Worm (Caenorhabditis elegans) whole organism, young adult: ENCODE results near the gene nhr-178.

Source experiments
- B0261.1 ChIP-seq: sonication (generic microtip); optimal IDR thresholded peaks from 2 replicates; lab custom pipeline; 2016; ENCODE audit warnings: mild to moderate bottlenecking, missing genetic modification characterization, moderate library complexity, missing compliant biosample characterization
- B0336.3 ChIP-seq: fragments of 200-800 bp; sonication (Bioruptor generic); IDR thresholded peaks from 2 replicates; pipeline ENCODE4 v1.3.6; 2022; ENCODE audit warnings: missing genetic modification characterization, missing compliant biosample characterization
- F33H1.4 ChIP-seq: fragments of 200-800 bp; sonication (Bioruptor generic); IDR thresholded peaks from 2 replicates; pipeline ENCODE4 v1.3.6; 2022; ENCODE audit warnings: missing genetic modification reagents, missing genetic modification characterization, missing compliant biosample characterization
- F49E8.2 ChIP-seq: sonication (generic microtip); optimal IDR thresholded peaks from 3 replicates; lab custom pipeline; 2017; ENCODE audit warnings: missing genetic modification characterization, mild to moderate bottlenecking, missing compliant biosample characterization, antibody characterized with exemption, moderate library complexity; ENCODE audit not compliant: insufficient read depth
- F55B11.4 ChIP-seq: sonication (generic microtip); optimal IDR thresholded peaks from 2 replicates; lab custom pipeline; 2016; ENCODE audit warnings: missing compliant biosample characterization, missing genetic modification characterization, borderline replicate concordance; ENCODE audit not compliant: insufficient read depth
- Y53F4B.3 ChIP-seq: fragments of 200-800 bp; sonication (Bioruptor generic); IDR thresholded peaks from 2 replicates; pipeline ENCODE4 v1.3.6; 2022; ENCODE audit warnings: missing genetic modification reagents, missing genetic modification characterization, missing compliant biosample characterization
- Y53G8AR.9 ChIP-seq: fragments of 200-800 bp; sonication (Bioruptor generic); conservative IDR thresholded peaks from 2 replicates; pipeline ENCODE4 v1.3.6; 2022; ENCODE audit warnings: missing genetic modification reagents, missing genetic modification characterization, missing compliant biosample characterization
- akir-1 ChIP-seq: fragments of 200-800 bp; sonication (Bioruptor generic); optimal IDR thresholded peaks from 2 replicates; lab custom pipeline; 2018; ENCODE audit warnings: mild to moderate bottlenecking, missing genetic modification characterization, moderate library complexity, missing compliant biosample characterization
- aptf-2 ChIP-seq: fragments of 200-800 bp; sonication (Bioruptor generic); conservative IDR thresholded peaks from 2 replicates; pipeline ENCODE4 v1.3.6; 2022; ENCODE audit warnings: missing genetic modification reagents, missing genetic modification characterization, missing compliant biosample characterization
- aptf-3 ChIP-seq: fragments of 200-800 bp; sonication (Bioruptor generic); IDR thresholded peaks from 2 replicates; pipeline ENCODE4 v1.3.6; 2022; ENCODE audit warnings: missing genetic modification characterization, missing compliant biosample characterization
- atf-7 ChIP-seq: sonication (generic microtip); optimal IDR thresholded peaks from 2 replicates; lab custom pipeline; 2017; ENCODE audit warnings: mild to moderate bottlenecking, missing genetic modification characterization, missing compliant biosample characterization
- bed-1 ChIP-seq: fragments of 200-800 bp; sonication (Bioruptor generic); IDR thresholded peaks from 2 replicates; pipeline ENCODE4 v1.3.6; 2022; ENCODE audit warnings: missing genetic modification reagents, missing genetic modification characterization, missing compliant biosample characterization
- ccch-3 ChIP-seq: fragments of 200-800 bp; sonication (Bioruptor generic); optimal IDR thresholded peaks from 2 replicates; lab custom pipeline; 2018; ENCODE audit warnings: mild to moderate bottlenecking, missing genetic modification characterization, missing compliant biosample characterization
- ceh-27 ChIP-seq: fragments of 200-800 bp; sonication (Bioruptor generic); optimal IDR thresholded peaks from 2 replicates; lab custom pipeline; 2018; ENCODE audit warnings: mild to moderate bottlenecking, missing genetic modification characterization, moderate library complexity, missing compliant biosample characterization
- ceh-40 ChIP-seq: fragments of 200-800 bp; sonication (Bioruptor generic); IDR thresholded peaks from 2 replicates; pipeline ENCODE4 v1.3.6; 2022; ENCODE audit warnings: missing genetic modification characterization, missing compliant biosample characterization
- hlh-12 ChIP-seq: sonication (generic microtip); optimal IDR thresholded peaks from 2 replicates; lab custom pipeline; 2016; ENCODE audit warnings: missing genetic modification characterization, missing compliant biosample characterization
- hmg-20 ChIP-seq: fragments of 200-800 bp; sonication (Bioruptor generic); IDR thresholded peaks from 2 replicates; pipeline ENCODE4 v1.3.6; 2022; ENCODE audit warnings: missing genetic modification reagents, missing genetic modification characterization, missing compliant biosample characterization
- hrde-1 ChIP-seq: sonication (generic microtip); optimal IDR thresholded peaks from 2 replicates; lab custom pipeline; 2016; ENCODE audit warnings: missing genetic modification characterization, mild to moderate bottlenecking, missing compliant biosample characterization, moderate library complexity, missing genotype, missing genetic modification reagents, borderline replicate concordance
- lin-26 ChIP-seq: fragments of 200-800 bp; sonication (Bioruptor generic); IDR thresholded peaks from 2 replicates; pipeline ENCODE4 v1.3.6; 2022; ENCODE audit warnings: missing genetic modification reagents, missing genetic modification characterization, missing compliant biosample characterization
- lin-35 ChIP-seq, 3 experiments: fragments of 150-350 bp in 2 of 3; sonication (generic microtip) in 1 of 3; optimal IDR thresholded peaks; 2 replicates each; lab custom pipeline; 2014 to 2018; ENCODE audit warnings: missing biosample characterization in 3 of 3, missing genetic modification characterization in 3 of 3, missing genetic modification reagents in 3 of 3
- lin-40 ChIP-seq: sonication (generic microtip); optimal IDR thresholded peaks from 2 replicates; lab custom pipeline; 2016; ENCODE audit warnings: missing genetic modification characterization, mild to moderate bottlenecking, missing compliant biosample characterization, missing genotype, missing genetic modification reagents
- lin-54 ChIP-seq: fragments of 200-800 bp; sonication (Bioruptor generic); optimal IDR thresholded peaks from 2 replicates; lab custom pipeline; 2018; ENCODE audit warnings: mild to moderate bottlenecking, missing genetic modification characterization, missing compliant biosample characterization
- lir-1 ChIP-seq: fragments of 200-800 bp; sonication (Bioruptor generic); conservative IDR thresholded peaks from 2 replicates; pipeline ENCODE4 v1.3.6; 2022; ENCODE audit warnings: missing genetic modification reagents, missing genetic modification characterization, missing compliant biosample characterization
- lsy-27 ChIP-seq: sonication (generic microtip); optimal IDR thresholded peaks from 2 replicates; lab custom pipeline; 2017; ENCODE audit warnings: missing genetic modification characterization, mild to moderate bottlenecking, missing compliant biosample characterization, antibody characterized with exemption, missing genotype, borderline replicate concordance; ENCODE audit not compliant: insufficient read depth
- mel-28 ChIP-seq: sonication (generic microtip); optimal IDR thresholded peaks from 2 replicates; lab custom pipeline; 2016; ENCODE audit warnings: borderline replicate concordance, mild to moderate bottlenecking, missing genetic modification characterization, missing compliant biosample characterization
- nhr-27 ChIP-seq: fragments of 200-800 bp; sonication (Bioruptor generic); optimal IDR thresholded peaks from 2 replicates; lab custom pipeline; 2018; ENCODE audit warnings: mild to moderate bottlenecking, missing genetic modification characterization, moderate library complexity, missing compliant biosample characterization
- nhr-90 ChIP-seq: sonication (generic microtip); optimal IDR thresholded peaks from 2 replicates; lab custom pipeline; 2016; ENCODE audit warnings: missing genotype, mild to moderate bottlenecking, missing genetic modification characterization, missing compliant biosample characterization
- pbrm-1 ChIP-seq: fragments of 200-800 bp; sonication (Bioruptor generic); IDR thresholded peaks from 2 replicates; pipeline ENCODE4 v1.3.6; 2022; ENCODE audit warnings: missing genetic modification reagents, missing genetic modification characterization, missing compliant biosample characterization
- snpc-4 ChIP-seq, 5 experiments: fragments of 150-350 bp in 1 of 5; sonication (generic microtip) in 4 of 5; optimal IDR thresholded peaks; 2 replicates each; lab custom pipeline; 2014 to 2018; ENCODE audit warnings: missing genetic modification characterization in 5 of 5, missing biosample characterization in 3 of 5, antibody characterized with exemption in 2 of 5, mild to moderate bottlenecking in 2 of 5, missing compliant biosample characterization in 2 of 5, missing genotype in 2 of 5, moderate library complexity in 2 of 5, missing genetic modification reagents in 1 of 5
- unc-130 ChIP-seq: sonication (generic microtip); optimal IDR thresholded peaks from 2 replicates; lab custom pipeline; 2016; ENCODE audit warnings: missing genetic modification reagents, missing genetic modification characterization, missing compliant biosample characterization
- ztf-28 ChIP-seq: fragments of 200-800 bp; sonication (Bioruptor generic); IDR thresholded peaks from 2 replicates; pipeline ENCODE4 v1.3.6; 2022; ENCODE audit warnings: missing genetic modification reagents, missing genetic modification characterization, missing compliant biosample characterization

Gene nhr-178

DNA sequence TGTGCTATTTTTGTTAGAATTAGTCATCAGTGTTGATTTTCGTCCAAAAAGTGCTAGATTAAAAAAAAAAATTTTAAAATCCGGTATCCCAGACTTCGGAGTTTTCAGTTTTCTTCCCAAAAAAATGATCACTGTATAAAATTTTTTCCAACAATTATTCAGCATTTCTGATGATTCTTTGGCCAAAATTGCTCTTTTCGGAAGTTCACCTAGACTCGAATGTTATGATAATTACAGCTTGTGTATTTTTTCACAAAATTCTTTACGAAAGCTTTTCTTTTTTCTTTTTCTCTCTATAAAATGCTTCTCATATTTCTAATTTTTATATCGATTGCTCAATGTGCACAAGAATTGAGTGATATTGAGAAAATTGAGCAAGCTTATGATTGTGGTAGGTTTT, 24.0 kb upstream of the nhr-178 start, which contains the start of gene irld-17:
irld-17 (plus strand) TSS at position 301 of the 400 bp plus-strand sequence.
- no peak for TF ChIP-seq nhr-90 (tag; lab: Kevin White, UChicago)

DNA sequence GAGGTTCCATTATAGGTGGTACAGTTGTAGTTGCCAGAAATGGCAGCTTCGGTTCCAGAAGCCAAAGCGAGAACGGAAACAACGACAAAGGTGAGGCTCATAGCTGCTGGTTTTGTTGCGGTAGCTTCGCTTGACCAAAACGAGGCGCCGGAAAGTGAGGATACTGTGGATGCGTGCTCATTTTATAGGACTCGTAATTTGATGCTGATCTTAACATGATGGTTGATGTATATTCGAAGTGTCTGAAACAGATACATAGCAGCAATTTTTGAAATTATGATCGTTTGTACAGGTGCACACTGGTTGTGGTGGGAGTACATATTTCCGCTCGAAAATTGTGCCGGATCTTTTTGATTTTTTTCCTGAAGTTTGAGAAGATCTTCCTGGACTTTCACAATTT, 23.4 kb upstream of the nhr-178 start, which contains the start of gene Y46H3D.8:
Y46H3D.8 (minus strand) TSS at position 101 of the 400 bp plus-strand sequence.
- TF ChIP-seq Y53F4B.3 (no peak), mel-28 (tag; lab: Kevin White, UChicago) (no peak), ceh-40 (GFP tag; lab: Robert Waterston, UW) (no peak), B0261.1 (no peak), lsy-27 (tag; lab: Kevin White, UChicago) (no peak), lir-1 (GFP tag; lab: Robert Waterston, UW) (no peak), lin-35 (GFP tag; optimal IDR thresholded peaks at IDR 0.05; lab: Kevin White, UChicago) (no peak), atf-7 (tag; lab: Kevin White, UChicago) (no peak), ceh-27 (GFP tag; lab: Kevin White, UChicago) (no peak), unc-130 (GFP tag; lab: Kevin White, UChicago) (no peak), pbrm-1 (GFP tag; lab: Robert Waterston, UW) (no peak)

DNA sequence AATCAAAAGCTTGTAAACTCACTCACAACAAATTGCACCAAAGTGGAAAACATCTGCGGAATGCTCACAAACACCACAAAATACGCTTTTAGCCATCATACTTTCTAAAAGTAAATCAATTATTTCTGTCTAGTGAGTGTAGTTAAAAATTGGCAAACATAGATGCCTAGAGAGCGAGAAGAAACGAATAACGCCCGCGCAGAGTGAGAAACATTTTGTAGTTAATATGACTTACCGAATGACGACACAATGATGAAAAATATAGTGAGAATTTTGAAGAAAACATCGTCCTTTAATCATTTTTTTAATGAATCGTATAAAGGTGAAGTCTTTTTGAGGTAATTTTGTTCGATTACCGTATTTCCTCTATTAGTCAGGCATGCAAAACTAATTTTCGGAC, 21.6 kb upstream of the nhr-178 start, which contains the start of gene nhr-238:
nhr-238 (minus strand) TSS at position 104 of the 400 bp plus-strand sequence.
- TF ChIP-seq lin-54 (GFP tag; lab: Kevin White, UChicago) (no peak), hlh-12 (tag; lab: Kevin White, UChicago) (no peak), hmg-20 (GFP tag; lab: Robert Waterston, UW) (no peak), ceh-27 (GFP tag; lab: Kevin White, UChicago) (no peak), F33H1.4 (GFP tag; lab: Robert Waterston, UW) (no peak), ztf-28 (no peak), akir-1 (GFP tag; lab: Kevin White, UChicago) (no peak), bed-1 (no peak), F49E8.2 (tag; lab: Kevin White, UChicago) (no peak), snpc-4 (GFP tag; optimal IDR thresholded peaks at IDR 0.05; lab: Kevin White, UChicago) (no peak), snpc-4 (tag; optimal IDR thresholded peaks at IDR 0.05; lab: Kevin White, UChicago) (no peak)

DNA sequence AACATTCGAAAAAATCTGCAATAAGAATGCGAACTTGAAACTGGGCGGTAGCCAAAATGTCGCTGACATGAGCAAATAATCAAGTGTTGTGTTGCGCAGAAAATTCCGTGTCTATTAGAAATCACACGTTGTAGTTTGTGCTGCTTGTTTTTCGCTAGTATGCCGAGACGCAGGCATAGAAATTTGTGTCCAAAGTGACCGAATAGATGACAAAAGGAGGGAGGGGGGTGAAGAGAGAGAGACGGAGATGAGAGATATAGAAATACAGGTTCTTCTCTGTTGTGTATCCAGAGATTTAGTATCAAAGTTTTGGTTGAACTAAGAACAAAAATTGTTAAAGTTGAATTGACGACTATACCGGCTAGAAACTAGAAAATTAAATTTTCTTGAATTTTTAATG, 19.5 kb upstream of the nhr-178 start:
- TF ChIP-seq aptf-2 (GFP tag; lab: Robert Waterston, UW) = no peak
- TF ChIP-seq Y53G8AR.9 = 0 out of 2 replicates have a peak, but pooled peaks have one; percentile 25
- TF ChIP-seq F55B11.4 (tag; lab: Kevin White, UChicago) = no peak
- TF ChIP-seq lin-40 = peak; percentile 22
- TF ChIP-seq lin-26 (GFP tag; lab: Robert Waterston, UW) = peak; percentile 40; the same call in 1 of the 2 replicates

DNA sequence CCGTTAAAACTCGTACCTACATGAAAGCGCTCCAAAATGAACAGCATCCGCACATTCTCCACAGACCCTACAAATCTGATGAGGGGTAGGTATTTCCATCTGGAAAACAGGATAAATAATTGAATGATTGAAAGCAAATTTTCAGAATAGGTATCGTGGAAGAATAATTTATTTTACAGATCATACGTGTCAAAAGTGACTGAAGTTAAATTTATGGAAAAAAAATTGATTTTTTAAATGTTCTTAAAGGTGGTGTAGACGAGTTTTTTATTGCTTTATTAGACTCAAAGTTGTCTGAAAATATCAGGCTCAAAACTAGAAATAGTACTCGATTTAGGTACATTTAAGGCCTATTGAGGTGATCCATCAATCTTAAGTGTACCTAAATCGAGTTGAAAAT, 19.0 kb upstream of the nhr-178 start, which contains the start of gene nhr-237:
nhr-237 (minus strand) TSS at position 101 of the 400 bp plus-strand sequence.
- TF ChIP-seq F49E8.2 (tag; lab: Kevin White, UChicago) = no peak
- no peak for TF ChIP-seq lin-40
- TF ChIP-seq aptf-3 = no peak
- TF ChIP-seq B0336.3 (GFP tag; lab: Robert Waterston, UW) = no peak
- no peak for TF ChIP-seq nhr-90 (tag; lab: Kevin White, UChicago)
- TF ChIP-seq ccch-3 (GFP tag; lab: Kevin White, UChicago) = no peak
- no peak for TF ChIP-seq hrde-1
- TF ChIP-seq nhr-27 = no peak
- TF ChIP-seq, all 124 proteins: peak for 0
